Fruit fly (Drosophila melanogaster): ENCODE data around the gene CG42740.

CG42740 gene

DNA sequence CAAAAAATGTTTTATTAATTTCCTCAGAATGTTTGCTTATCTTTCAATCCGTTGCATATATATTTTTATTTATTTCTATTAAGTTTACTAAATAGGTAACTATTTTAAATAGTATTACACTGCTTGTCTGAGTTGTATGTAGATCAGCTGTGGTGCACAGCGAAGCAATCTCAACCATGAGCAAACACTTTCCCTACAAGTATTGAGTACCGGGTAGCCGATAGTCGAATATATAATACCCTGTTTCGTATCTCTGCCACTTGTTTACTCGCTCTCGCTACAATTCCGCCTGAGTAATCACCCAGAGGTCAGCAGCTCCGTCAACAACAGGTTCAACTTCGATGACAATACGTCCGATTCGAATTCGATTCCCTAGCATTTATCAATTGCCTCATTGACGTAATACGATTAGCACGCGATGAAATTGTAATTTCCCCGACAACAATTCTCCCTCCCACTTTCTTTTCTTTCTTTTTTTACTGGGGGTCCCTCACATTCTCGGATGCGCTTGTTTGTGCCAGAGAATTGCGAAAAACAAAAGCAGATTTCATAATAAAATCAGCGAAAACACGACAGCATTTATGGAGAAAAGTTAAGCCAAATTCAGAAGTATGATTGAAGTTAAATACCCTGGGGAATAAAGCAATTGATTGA is 28.0 kb upstream of the CG42740 start (continued):
- TF ChIP-seq PHDP (tag; optimal IDR thresholded peaks at IDR 0.05): no peak
- no peak for TF ChIP-seq CG43689 (GFP tag; IDR thresholded peaks at IDR 0.05)
- TF ChIP-seq HHEX (GFP tag; optimal IDR thresholded peaks at IDR 0.05): no peak

- TF ChIP-seq CG5180 (GFP tag; optimal IDR thresholded peaks at IDR 0.05) (peak; percentile 26), CG7745 (tag; optimal IDR thresholded peaks at IDR 0.05) (no peak), Aef1 (GFP tag; IDR thresholded peaks at IDR 0.05) (0 out of 3 replicates have a peak, but pooled peaks have one; percentile 22), ro (GFP tag; IDR thresholded peaks at IDR 0.05) (peak; percentile 31; the same call in 1 of the 2 replicates), dysf (GFP tag; IDR thresholded peaks at IDR 0.05) (peak; percentile 45; the same call in 1 of the 3 replicates), CG10979 (tag; optimal IDR thresholded peaks at IDR 0.05) (no peak), CG12236 (GFP tag; optimal IDR thresholded peaks at IDR 0.05) (peak; percentile 86), nom (GFP tag; optimal IDR thresholded peaks at IDR 0.05) (peak; percentile 74), CG11723 (GFP tag; optimal IDR thresholded peaks at IDR 0.05) (peak; percentile 78), stc (GFP tag; IDR thresholded peaks at IDR 0.05) (peak; percentile 72), CG1647 (GFP tag; optimal IDR thresholded peaks at IDR 0.05) (peak; percentile 87), CG13775 (GFP tag; optimal IDR thresholded peaks at IDR 0.05) (peak; percentile 59), z (GFP tag; IDR thresholded peaks at IDR 0.05) (peak; percentile 81), B-H2 (GFP tag; optimal IDR thresholded peaks at IDR 0.05) (peak; percentile 16), tio (GFP tag; optimal IDR thresholded peaks at IDR 0.05) (peak; percentile 88), knrl (GFP tag; IDR thresholded peaks at IDR 0.05; ENCODE audit: partially characterized antibody) (no peak), cg (GFP tag; optimal IDR thresholded peaks at IDR 0.05) (no peak), CG8944 (GFP tag; optimal IDR thresholded peaks at IDR 0.05) (peak; percentile 74), Nf-YB (GFP tag; optimal IDR thresholded peaks at IDR 0.05) (peak; percentile 14), CG31441 (GFP tag; IDR thresholded peaks at IDR 0.05) (no peak; the same call in none of the 2 replicates), HLH4C (GFP tag; IDR thresholded peaks at IDR 0.05; ENCODE audit: partially characterized antibody) (no peak), CG11504 (tag; optimal IDR thresholded peaks at IDR 0.05) (peak; percentile 32), dmrt11E (tag; optimal IDR thresholded peaks at IDR 0.05) (peak; percentile 49), Ets97D (GFP tag; optimal IDR thresholded peaks at IDR 0.05) (peak; percentile 41), CG6854 (GFP tag; optimal IDR thresholded peaks at IDR 0.05) (peak; percentile 83), CG10543 (GFP tag; optimal IDR thresholded peaks at IDR 0.05) (peak; percentile 31), CG32767 (GFP tag; IDR thresholded peaks at IDR 0.05) (peak; percentile 77), CG11247 (GFP tag; IDR thresholded peaks at IDR 0.05) (peak; percentile 91), jing (GFP tag; optimal IDR thresholded peaks at IDR 0.05) (no peak), dimm (GFP tag; IDR thresholded peaks at IDR 0.05) (no peak), CG17359 (tag; optimal IDR thresholded peaks at IDR 0.05) (peak; percentile 79), zf30C (GFP tag; optimal IDR thresholded peaks at IDR 0.05) (no peak), Dll (GFP tag; IDR thresholded peaks at IDR 0.05; ENCODE audit: partially characterized antibody) (0 out of 4 replicates have a peak, but pooled peaks have one; percentile 31), ATbp (GFP tag; optimal IDR thresholded peaks at IDR 0.05) (peak; percentile 91), CG42726 (GFP tag; IDR thresholded peaks at IDR 0.05; ENCODE audit: partially characterized antibody) (no peak), CG12104 (GFP tag; optimal IDR thresholded peaks at IDR 0.05) (peak; percentile 61), insv (GFP tag; optimal IDR thresholded peaks at IDR 0.05) (no peak), Sry-δ (GFP tag; optimal IDR thresholded peaks at IDR 0.05) (peak; percentile 50), HLH3B (GFP tag; IDR thresholded peaks at IDR 0.05) (peak; percentile 86; the same call in 1 of the 2 replicates), Med (GFP tag) (peak; percentile 98), Atf-2 (GFP tag; optimal IDR thresholded peaks at IDR 0.05) (peak; percentile 73), CG9797 (GFP tag; optimal IDR thresholded peaks at IDR 0.05) (no peak), Fer2 (tag; optimal IDR thresholded peaks at IDR 0.05) (peak; percentile 17), CG10366 (GFP tag; IDR thresholded peaks at IDR 0.05) (peak; percentile 69)
These were observed 27.5 kb upstream of the CG42740 start for dm6 chr3R:30450224-30450623.

Data from whole organism, embryonic.